Fruit fly (Drosophila melanogaster) whole organism, embryonic: Measurements from ENCODE around the gene Snmp2.

Experiments used
- ATbp ChIP-seq: fragments of 200-800 bp; sonication (Bioruptor generic); optimal IDR thresholded peaks from 2 replicates; lab custom pipeline; 2017; ENCODE audit warnings: missing biosample characterization, mild to moderate bottlenecking, missing genetic modification characterization, missing genetic modification reagents
- B-H1 ChIP-seq: fragments of 200-800 bp; sonication (Bioruptor generic); IDR thresholded peaks from 3 replicates; pipeline ENCODE4 v1.3.6; 2022; ENCODE audit warnings: missing biosample characterization, missing genetic modification characterization
- Bgb ChIP-seq: fragments of 200-800 bp; sonication (Bioruptor generic); IDR thresholded peaks from 2 replicates; pipeline ENCODE4 v1.3.6; 2022; ENCODE audit warnings: missing biosample characterization, missing genetic modification characterization; ENCODE audit not compliant: partially characterized antibody
- CG10462 ChIP-seq: fragments of 200-800 bp; sonication (Bioruptor generic); optimal IDR thresholded peaks from 2 replicates; lab custom pipeline; 2016; ENCODE audit warnings: missing biosample characterization, missing genetic modification characterization
- CG11247 ChIP-seq: fragments of 200-800 bp; sonication (Bioruptor generic); IDR thresholded peaks from 2 replicates; pipeline ENCODE4 v1.3.6; 2022; ENCODE audit warnings: missing biosample characterization, missing genetic modification characterization
- CG12744 ChIP-seq: fragments of 200-800 bp; sonication (Bioruptor generic); optimal IDR thresholded peaks from 2 replicates; lab custom pipeline; 2016; ENCODE audit warnings: missing biosample characterization, missing genetic modification characterization
- CG13624 ChIP-seq: fragments of 200-800 bp; sonication (Bioruptor generic); optimal IDR thresholded peaks from 2 replicates; lab custom pipeline; 2016; ENCODE audit warnings: missing biosample characterization, missing genetic modification characterization
- CG13775 ChIP-seq: fragments of 200-800 bp; sonication (Bioruptor generic); optimal IDR thresholded peaks from 3 replicates; lab custom pipeline; 2017; ENCODE audit warnings: missing biosample characterization, mild to moderate bottlenecking, missing genetic modification characterization
- CG14860 ChIP-seq: fragments of 200-800 bp; sonication (Bioruptor generic); IDR thresholded peaks from 3 replicates; pipeline ENCODE4 v1.3.6; 2022; ENCODE audit warnings: missing biosample characterization, missing genetic modification characterization; ENCODE audit not compliant: partially characterized antibody
- CG17912 ChIP-seq: fragments of 200-800 bp; sonication (Bioruptor generic); optimal IDR thresholded peaks from 2 replicates; lab custom pipeline; 2018; ENCODE audit warnings: missing biosample characterization, mild to moderate bottlenecking, missing genetic modification characterization
- CG1832 ChIP-seq: fragments of 200-800 bp; sonication (Bioruptor generic); optimal IDR thresholded peaks from 2 replicates; lab custom pipeline; 2017; ENCODE audit warnings: missing biosample characterization, mild to moderate bottlenecking, missing genetic modification characterization, inconsistent platforms
- CG18599 ChIP-seq: fragments of 200-800 bp; sonication (Bioruptor generic); optimal IDR thresholded peaks from 3 replicates; lab custom pipeline; 2017; ENCODE audit warnings: missing biosample characterization, missing genetic modification characterization, mild to moderate bottlenecking, moderate library complexity, missing genetic modification reagents
- CG31388 ChIP-seq: fragments of 200-800 bp; sonication (Bioruptor generic); optimal IDR thresholded peaks from 2 replicates; lab custom pipeline; 2016; ENCODE audit warnings: missing biosample characterization, missing genetic modification characterization
- CG3163 ChIP-seq: fragments of 200-800 bp; sonication (Bioruptor generic); optimal IDR thresholded peaks from 3 replicates; lab custom pipeline; 2016; ENCODE audit warnings: missing biosample characterization, missing genetic modification characterization
- CG4854 ChIP-seq: fragments of 200-800 bp; sonication (Bioruptor generic); optimal IDR thresholded peaks from 2 replicates; lab custom pipeline; 2016; ENCODE audit warnings: missing biosample characterization, missing genetic modification characterization, inconsistent platforms
- CG7372 ChIP-seq: fragments of 200-800 bp; sonication (Bioruptor generic); IDR thresholded peaks from 2 replicates; pipeline ENCODE4 v1.3.6; 2022; ENCODE audit warnings: missing biosample characterization, missing genetic modification characterization
- Doc3 ChIP-seq: fragments of 200-800 bp; sonication (Bioruptor generic); IDR thresholded peaks from 3 replicates; pipeline ENCODE4 v1.3.6; 2022; ENCODE audit warnings: missing biosample characterization, missing genetic modification characterization; ENCODE audit not compliant: partially characterized antibody
- Dp ChIP-seq: fragments of 200-800 bp; sonication (Bioruptor generic); optimal IDR thresholded peaks from 2 replicates; lab custom pipeline; 2018; ENCODE audit warnings: missing biosample characterization, mild to moderate bottlenecking, missing genetic modification characterization, moderate library complexity
- GATAe ChIP-seq: fragments of 200-800 bp; sonication (Bioruptor generic); conservative IDR thresholded peaks from 2 replicates; pipeline ENCODE4 v1.3.6; 2022; ENCODE audit warnings: missing biosample characterization, missing genetic modification characterization
- Gsc ChIP-seq: fragments of 200-800 bp; sonication (Bioruptor generic); IDR thresholded peaks from 2 replicates; pipeline ENCODE4 v1.3.6; 2022; ENCODE audit warnings: missing biosample characterization, missing genetic modification characterization
- HHEX ChIP-seq: fragments of 200-800 bp; sonication (Bioruptor generic); optimal IDR thresholded peaks from 3 replicates; lab custom pipeline; 2017; ENCODE audit warnings: missing biosample characterization, mild to moderate bottlenecking, missing genetic modification characterization, missing genetic modification reagents
- Hr78 ChIP-seq, 2 experiments: fragments of 200-800 bp in 1 of 2; fragments of >200 bp in 1 of 2; sonication (Bioruptor generic) in 1 of 2; optimal IDR thresholded peaks; 2 replicates each; lab custom pipeline; 2017 to 2019; ENCODE audit warnings: missing biosample characterization in 2 of 2, missing genetic modification characterization in 2 of 2, mild to moderate bottlenecking in 1 of 2, moderate library complexity in 1 of 2
- Mrtf ChIP-seq: fragments of 200-800 bp; sonication (Bioruptor generic); IDR thresholded peaks from 3 replicates; pipeline ENCODE4 v1.3.6; 2022; ENCODE audit warnings: missing biosample characterization, missing genetic modification characterization
- Optix ChIP-seq: fragments of 200-800 bp; sonication (Bioruptor generic); IDR thresholded peaks from 3 replicates; pipeline ENCODE4 v1.3.6; 2022; ENCODE audit warnings: missing biosample characterization, missing genetic modification characterization
- PHDP ChIP-seq: fragments of 200-800 bp; sonication (Bioruptor generic); optimal IDR thresholded peaks from 3 replicates; lab custom pipeline; 2018; ENCODE audit warnings: missing biosample characterization, mild to moderate bottlenecking, missing genetic modification characterization, moderate library complexity
- Sry-δ ChIP-seq: fragments of 200-800 bp; sonication (Bioruptor generic); optimal IDR thresholded peaks from 2 replicates; lab custom pipeline; 2016; ENCODE audit warnings: missing biosample characterization, missing genetic modification characterization
- Trl ChIP-seq, 3 experiments: fragments of >200 bp in 2 of 3; fragments of 200-800 bp in 1 of 3; sonication (Bioruptor generic) in 1 of 3; optimal IDR thresholded peaks; 2 replicates in 1 of 3; 3 replicates in 2 of 3; lab custom pipeline; 2016 to 2017; ENCODE audit warnings: missing biosample characterization in 1 of 3, missing genetic modification characterization in 1 of 3
- abd-A ChIP-seq: fragments of 200-800 bp; sonication (Bioruptor generic); optimal IDR thresholded peaks from 3 replicates; lab custom pipeline; 2019; ENCODE audit warnings: missing biosample characterization, mild to moderate bottlenecking, missing genetic modification characterization, moderate library complexity
- chinmo ChIP-seq: fragments of 200-800 bp; sonication (Bioruptor generic); IDR thresholded peaks from 4 replicates; pipeline ENCODE4 v1.3.6; 2022; ENCODE audit warnings: missing biosample characterization, missing genetic modification characterization; ENCODE audit not compliant: partially characterized antibody
- corto ChIP-seq: fragments of 200-800 bp; sonication (Bioruptor generic); optimal IDR thresholded peaks from 2 replicates; lab custom pipeline; 2016; ENCODE audit warnings: missing biosample characterization, mild to moderate bottlenecking, missing genetic modification characterization, moderate library complexity
- da ChIP-seq: fragments of 200-800 bp; sonication (Bioruptor generic); optimal IDR thresholded peaks from 2 replicates; lab custom pipeline; 2016; ENCODE audit warnings: missing biosample characterization, missing genetic modification characterization
- dati ChIP-seq: fragments of 200-800 bp; sonication (Bioruptor generic); IDR thresholded peaks from 2 replicates; pipeline ENCODE4 v1.3.6; 2022; ENCODE audit warnings: missing biosample characterization, missing genetic modification characterization
- insv ChIP-seq, 2 experiments: fragments of 200-800 bp; sonication (Bioruptor generic); optimal IDR thresholded peaks; 3 replicates each; lab custom pipeline; 2016 to 2018; ENCODE audit warnings: missing biosample characterization in 2 of 2, missing genetic modification characterization in 2 of 2
- lbe ChIP-seq: fragments of 200-800 bp; sonication (Bioruptor generic); optimal IDR thresholded peaks from 2 replicates; lab custom pipeline; 2016; ENCODE audit warnings: missing biosample characterization, mild to moderate bottlenecking, missing genetic modification characterization
- luna ChIP-seq: fragments of 200-800 bp; sonication (Bioruptor generic); optimal IDR thresholded peaks from 2 replicates; lab custom pipeline; 2016; ENCODE audit warnings: missing biosample characterization, missing genetic modification characterization
- oc ChIP-seq: fragments of 200-800 bp; sonication (Bioruptor generic); optimal IDR thresholded peaks from 2 replicates; lab custom pipeline; 2018; ENCODE audit warnings: missing biosample characterization, mild to moderate bottlenecking, missing genetic modification characterization, moderate library complexity
- rib ChIP-seq: fragments of 200-800 bp; sonication (Bioruptor generic); IDR thresholded peaks from 2 replicates; pipeline ENCODE4 v1.3.6; 2022; ENCODE audit warnings: missing biosample characterization, missing genetic modification characterization
- sd ChIP-seq: fragments of 200-800 bp; sonication (Bioruptor generic); optimal IDR thresholded peaks from 3 replicates; lab custom pipeline; 2018; ENCODE audit warnings: missing biosample characterization, mild to moderate bottlenecking, missing genetic modification characterization, moderate library complexity
- seq ChIP-seq: fragments of 200-800 bp; sonication (Bioruptor generic); IDR thresholded peaks from 2 replicates; pipeline ENCODE4 v1.3.6; 2022; ENCODE audit warnings: missing biosample characterization, missing genetic modification characterization
- sisA ChIP-seq: fragments of 200-800 bp; sonication (Bioruptor generic); IDR thresholded peaks from 2 replicates; pipeline ENCODE4 v1.3.6; 2022; ENCODE audit warnings: missing biosample characterization, missing genetic modification characterization
- slp2 ChIP-seq: fragments of 200-800 bp; sonication (Bioruptor generic); optimal IDR thresholded peaks from 2 replicates; lab custom pipeline; 2016; ENCODE audit warnings: missing biosample characterization, missing genetic modification characterization
- sqz ChIP-seq: fragments of 200-800 bp; sonication (Bioruptor generic); optimal IDR thresholded peaks from 3 replicates; lab custom pipeline; 2018; ENCODE audit warnings: missing biosample characterization, mild to moderate bottlenecking, missing genetic modification characterization
- sr ChIP-seq: fragments of 200-800 bp; sonication (Bioruptor generic); IDR thresholded peaks from 3 replicates; pipeline ENCODE4 v1.3.6; 2022; ENCODE audit warnings: missing biosample characterization, missing genetic modification characterization
- zen2 ChIP-seq: fragments of 200-800 bp; sonication (Bioruptor generic); IDR thresholded peaks from 3 replicates; pipeline ENCODE4 v1.3.6; 2022; ENCODE audit warnings: missing biosample characterization, missing genetic modification characterization; ENCODE audit not compliant: partially characterized antibody

The Snmp2 gene

dm6 chr3L:7754109-7754508 lies 11.3 kb upstream of the Snmp2 start, which contains the start of gene CG7409 (continued):
- TF ChIP-seq Gsc (GFP tag; lab: Robert Waterston, UW): no peak
- no peak for TF ChIP-seq Sry-δ (GFP tag; lab: Kevin White, UChicago)
- TF ChIP-seq Trl (optimal IDR thresholded peaks at IDR 0.05; lab: Kevin White, UChicago): no peak
- no peak for TF ChIP-seq Trl (GFP tag; optimal IDR thresholded peaks at IDR 0.05; lab: Kevin White, UChicago)
- TF ChIP-seq, all 482 proteins: peak for 4

DNA sequence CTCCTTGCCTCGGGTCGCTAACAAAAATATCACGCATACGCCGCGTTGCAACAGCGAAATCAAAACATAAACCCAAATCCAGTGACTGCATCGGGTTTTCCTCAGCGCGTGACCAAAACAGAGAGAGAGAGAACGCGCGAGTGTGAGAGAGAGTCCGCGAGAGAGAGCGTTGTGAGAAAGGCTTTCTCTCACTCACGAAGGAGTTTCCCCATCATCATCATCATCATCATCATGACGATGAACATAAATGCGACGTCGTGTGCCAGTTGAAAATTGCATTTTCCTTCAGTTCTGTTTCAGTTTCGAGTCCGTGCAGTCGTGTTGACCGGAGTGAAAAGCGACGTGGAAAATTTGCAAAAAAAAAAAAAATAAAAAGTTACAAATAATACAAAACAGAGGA lies 4.2 kb upstream of the Snmp2 start, which contains the start of gene CG13685:
TSS of gene CG13685 (plus strand) at position 301 of the 400 bp plus-strand sequence.
- TF ChIP-seq slp2 (GFP tag; lab: Kevin White, UChicago) (no peak), Doc3 (GFP tag; lab: Robert Waterston, UW) (no peak), dati (GFP tag; lab: Robert Waterston, UW) (no peak), GATAe (GFP tag; lab: Robert Waterston, UW) (no peak), seq (GFP tag; lab: Robert Waterston, UW) (no peak), luna (GFP tag; lab: Kevin White, UChicago) (no peak), da (GFP tag; lab: Kevin White, UChicago) (no peak), insv (GFP tag; optimal IDR thresholded peaks at IDR 0.05; lab: Kevin White, UChicago) (no peak), Trl (optimal IDR thresholded peaks at IDR 0.05; lab: Kevin White, UChicago) (peak; percentile 27 to 34), Trl (GFP tag; optimal IDR thresholded peaks at IDR 0.05; lab: Kevin White, UChicago) (no peak), PHDP (no peak), sd (tag; lab: Kevin White, UChicago) (no peak), lbe (GFP tag; lab: Kevin White, UChicago) (no peak), ATbp (GFP tag; lab: Kevin White, UChicago) (no peak), CG7372 (GFP tag; lab: Robert Waterston, UW) (peak; percentile 16; the same call in 1 of the 2 replicates), zen2 (no peak), sisA (no peak), Optix (GFP tag; lab: Robert Waterston, UW) (no peak)

DNA sequence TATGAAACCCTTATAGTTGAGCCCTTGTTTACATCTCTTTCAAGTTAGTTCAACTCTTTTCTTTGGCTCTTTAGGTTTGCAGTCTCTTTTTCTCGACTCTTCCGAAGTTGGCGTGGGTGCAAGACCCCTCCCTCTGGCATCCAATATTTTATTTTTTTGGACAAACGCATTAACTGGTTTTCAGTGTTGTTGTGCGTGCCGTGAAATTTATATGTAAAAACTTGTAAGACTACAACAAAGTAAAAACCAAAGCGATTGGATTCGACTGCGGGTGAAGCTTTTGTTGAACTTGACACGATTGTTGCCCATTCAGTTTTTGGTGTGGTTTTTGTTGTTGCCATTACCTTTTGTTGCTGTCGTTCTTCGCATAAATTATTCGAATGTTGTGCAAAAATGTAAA lies 900 bp upstream of the Snmp2 start:
- TF ChIP-seq CG1832: no peak
- peak; percentile 65 for TF ChIP-seq sqz (GFP tag; lab: Kevin White, UChicago)
- no peak for TF ChIP-seq Bgb (GFP tag; lab: Robert Waterston, UW)
- no peak for TF ChIP-seq Dp (GFP tag; lab: Kevin White, UChicago)
- TF ChIP-seq CG3163: peak; percentile 59
- TF ChIP-seq abd-A (tag; lab: Kevin White, UChicago): peak; percentile 37
- TF ChIP-seq oc (tag; lab: Kevin White, UChicago): peak; percentile 30
- peak; percentile 94; the same call in 3 of the 4 replicates for TF ChIP-seq chinmo (GFP tag; lab: Robert Waterston, UW)
- peak; percentile 48 for TF ChIP-seq sd (tag; lab: Kevin White, UChicago)
- TF ChIP-seq sr (GFP tag; lab: Robert Waterston, UW): peak; percentile 69; the same call in 1 of the 3 replicates
- TF ChIP-seq Hr78 (GFP tag; optimal IDR thresholded peaks at IDR 0.05; lab: Kevin White, UChicago): peak in 1 of 2 experiments; percentile 20
- TF ChIP-seq Trl (optimal IDR thresholded peaks at IDR 0.05; lab: Kevin White, UChicago): peak in 1 of 2 experiments; percentile 20
- TF ChIP-seq Trl (GFP tag; optimal IDR thresholded peaks at IDR 0.05; lab: Kevin White, UChicago): no peak

DNA sequence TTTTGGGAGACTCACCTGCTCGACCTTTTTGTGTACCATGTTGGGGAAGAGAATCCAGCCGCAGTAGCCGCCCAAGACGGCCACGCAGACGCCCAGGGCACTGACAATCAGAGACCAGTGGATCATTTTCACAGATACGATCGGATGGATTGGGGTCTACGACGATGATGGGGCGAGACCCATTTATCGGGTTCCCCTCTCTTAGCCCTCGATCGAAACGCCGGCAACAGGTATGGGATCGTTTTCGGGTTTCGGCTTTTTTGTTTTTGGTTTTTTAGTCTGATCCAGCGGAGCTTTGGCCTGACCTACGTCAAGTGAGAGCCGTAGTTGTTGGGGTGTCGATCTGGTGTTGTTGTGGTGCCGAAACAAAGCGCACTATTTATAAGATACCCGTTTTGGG lies 888 bp downstream of the Snmp2 start:
- TF ChIP-seq corto (GFP tag; lab: Kevin White, UChicago) (no peak), CG13624 (GFP tag; lab: Kevin White, UChicago) (no peak), Mrtf (GFP tag; lab: Robert Waterston, UW) (no peak), CG14860 (no peak), CG31388 (GFP tag; lab: Kevin White, UChicago) (no peak), CG10462 (no peak), chinmo (GFP tag; lab: Robert Waterston, UW) (0 out of 4 replicates have a peak, but pooled peaks have one; percentile 54), CG4854 (GFP tag; lab: Kevin White, UChicago) (no peak), CG13775 (GFP tag; lab: Kevin White, UChicago) (no peak), CG12744 (GFP tag; lab: Kevin White, UChicago) (no peak), B-H1 (GFP tag; lab: Robert Waterston, UW) (no peak), HHEX (no peak), CG18599 (GFP tag; lab: Kevin White, UChicago) (no peak), CG11247 (GFP tag; lab: Robert Waterston, UW) (no peak), CG17912 (GFP tag; lab: Kevin White, UChicago) (no peak), GATAe (GFP tag; lab: Robert Waterston, UW) (no peak), rib (GFP tag; lab: Robert Waterston, UW) (no peak)
